Worm (Caenorhabditis elegans) whole organism, mixed stage, embryonic: ENCODE measurements around the gene F14D7.12.

Experiments used
- M03D4.4 ChIP-seq: sonication (generic microtip); optimal IDR thresholded peaks from 2 replicates; lab custom pipeline; 2017; ENCODE audit warnings: mild to moderate bottlenecking, missing genetic modification characterization, missing compliant biosample characterization
- blmp-1 ChIP-seq: fragments of 150-350 bp; optimal IDR thresholded peaks from 2 replicates; lab custom pipeline; 2014; ENCODE audit warnings: missing biosample characterization, missing genetic modification characterization
- ceh-39 ChIP-seq: fragments of 150-350 bp; optimal IDR thresholded peaks from 2 replicates; lab custom pipeline; 2014; ENCODE audit warnings: missing biosample characterization, missing genetic modification characterization
- ceh-43 ChIP-seq: fragments of 200-800 bp; sonication (Bioruptor generic); optimal IDR thresholded peaks from 2 replicates; lab custom pipeline; 2018; ENCODE audit warnings: mild to moderate bottlenecking, missing genetic modification characterization, moderate library complexity, missing compliant biosample characterization
- ceh-83 ChIP-seq: fragments of 200-800 bp; sonication (Bioruptor generic); optimal IDR thresholded peaks from 2 replicates; lab custom pipeline; 2018; ENCODE audit warnings: mild to moderate bottlenecking, missing genetic modification characterization, missing compliant biosample characterization
- cnd-1 ChIP-seq: fragments of 200-800 bp; sonication (Bioruptor generic); optimal IDR thresholded peaks from 2 replicates; lab custom pipeline; 2018; ENCODE audit warnings: mild to moderate bottlenecking, missing genetic modification characterization, missing compliant biosample characterization
- drap-1 ChIP-seq: fragments of 200-800 bp; sonication (Bioruptor generic); optimal IDR thresholded peaks from 3 replicates; lab custom pipeline; 2018; ENCODE audit warnings: mild to moderate bottlenecking, missing genetic modification characterization, missing compliant biosample characterization
- elt-1 ChIP-seq: sonication (generic microtip); optimal IDR thresholded peaks from 2 replicates; lab custom pipeline; 2017; ENCODE audit warnings: missing genetic modification characterization, mild to moderate bottlenecking, missing compliant biosample characterization, antibody characterized with exemption, moderate library complexity, borderline replicate concordance; ENCODE audit not compliant: insufficient read depth
- elt-3 ChIP-seq: fragments of 150-350 bp; optimal IDR thresholded peaks from 2 replicates; lab custom pipeline; 2014; ENCODE audit warnings: missing biosample characterization, missing genetic modification characterization
- flh-1 ChIP-seq: fragments of 200-800 bp; sonication (Bioruptor generic); optimal IDR thresholded peaks from 2 replicates; lab custom pipeline; 2018; ENCODE audit warnings: mild to moderate bottlenecking, missing genetic modification characterization, moderate library complexity, missing compliant biosample characterization
- ham-2 ChIP-seq: fragments of 200-800 bp; sonication (Bioruptor generic); optimal IDR thresholded peaks from 2 replicates; lab custom pipeline; 2018; ENCODE audit warnings: mild to moderate bottlenecking, missing genetic modification characterization, missing compliant biosample characterization
- lin-13 ChIP-seq: fragments of 150-350 bp; optimal IDR thresholded peaks from 2 replicates; lab custom pipeline; 2014; ENCODE audit warnings: missing biosample characterization, missing genetic modification characterization
- lin-32 ChIP-seq: fragments of 200-800 bp; sonication (Bioruptor generic); optimal IDR thresholded peaks from 2 replicates; lab custom pipeline; 2018; ENCODE audit warnings: mild to moderate bottlenecking, missing genetic modification characterization, missing compliant biosample characterization
- lsy-2 ChIP-seq: fragments of 150-350 bp; optimal IDR thresholded peaks from 2 replicates; lab custom pipeline; 2014; ENCODE audit warnings: missing biosample characterization, missing genetic modification characterization
- mep-1 ChIP-seq: fragments of 150-350 bp; optimal IDR thresholded peaks from 2 replicates; lab custom pipeline; 2017; ENCODE audit warnings: missing biosample characterization, missing genetic modification reagents, missing genetic modification characterization, inconsistent platforms
- mls-2 ChIP-seq: sonication (generic microtip); optimal IDR thresholded peaks from 2 replicates; lab custom pipeline; 2016; ENCODE audit warnings: mild to moderate bottlenecking, missing genetic modification characterization, moderate library complexity, missing compliant biosample characterization
- nhr-2 ChIP-seq: fragments of 150-350 bp; optimal IDR thresholded peaks from 2 replicates; lab custom pipeline; 2014; ENCODE audit warnings: missing biosample characterization, missing genetic modification characterization
- nhr-237 ChIP-seq: fragments of 150-350 bp; optimal IDR thresholded peaks from 2 replicates; lab custom pipeline; 2014; ENCODE audit warnings: missing biosample characterization, missing genetic modification characterization
- nhr-28 ChIP-seq: fragments of 150-350 bp; optimal IDR thresholded peaks from 2 replicates; lab custom pipeline; 2014; ENCODE audit warnings: missing biosample characterization, missing genetic modification characterization
- nhr-76 ChIP-seq: sonication (generic microtip); optimal IDR thresholded peaks from 2 replicates; lab custom pipeline; 2017; ENCODE audit warnings: missing biosample characterization, missing genetic modification characterization
- pha-4 ChIP-seq: fragments of 150-350 bp; optimal IDR thresholded peaks from 2 replicates; lab custom pipeline; 2018; ENCODE audit warnings: missing biosample characterization, missing genetic modification reagents, missing genetic modification characterization
- sem-2 ChIP-seq: fragments of 200-800 bp; sonication (Bioruptor generic); optimal IDR thresholded peaks from 2 replicates; lab custom pipeline; 2018; ENCODE audit warnings: mild to moderate bottlenecking, missing genetic modification characterization, missing compliant biosample characterization
- sptf-1 ChIP-seq: sonication (generic microtip); optimal IDR thresholded peaks from 2 replicates; lab custom pipeline; 2017; ENCODE audit warnings: mild to moderate bottlenecking, missing genetic modification characterization, moderate library complexity, missing compliant biosample characterization
- unc-120 ChIP-seq: sonication (generic microtip); optimal IDR thresholded peaks from 2 replicates; lab custom pipeline; 2017; ENCODE audit warnings: missing genetic modification characterization, missing compliant biosample characterization; ENCODE audit not compliant: poor library complexity, severe bottlenecking
- unc-39 ChIP-seq: fragments of 150-350 bp; optimal IDR thresholded peaks from 2 replicates; lab custom pipeline; 2014; ENCODE audit warnings: missing biosample characterization, missing genetic modification characterization
- zip-8 ChIP-seq: fragments of 150-350 bp; optimal IDR thresholded peaks from 2 replicates; lab custom pipeline; 2014; ENCODE audit warnings: missing biosample characterization, missing genetic modification characterization
- ztf-11 ChIP-seq: fragments of 150-350 bp; optimal IDR thresholded peaks from 2 replicates; lab custom pipeline; 2014; ENCODE audit warnings: missing biosample characterization, missing genetic modification characterization

Gene F14D7.12

DNA sequence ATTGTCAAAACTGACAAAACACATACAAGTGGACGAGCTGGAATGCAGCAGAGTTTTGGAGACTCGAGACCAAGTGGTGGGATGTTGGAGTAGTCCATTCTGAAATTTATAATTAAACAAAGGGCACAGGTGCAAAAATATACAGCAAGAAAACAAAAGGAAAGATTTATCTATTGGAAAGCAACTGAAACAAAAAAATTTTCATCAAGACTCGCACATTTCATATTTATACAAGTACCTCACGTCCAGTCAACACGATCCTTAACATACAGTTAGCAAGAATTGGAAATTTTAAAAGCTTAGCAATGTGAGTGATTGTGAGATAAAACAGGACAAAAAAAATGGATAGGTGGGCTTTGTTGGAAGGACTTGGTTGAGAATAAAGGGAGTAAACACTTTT lies 14.4 kb downstream of the F14D7.12 start, which contains the start of gene F47B8.1:
F47B8.1 (minus strand) TSS at position 101 of the 400 bp plus-strand sequence.
- no peak for TF ChIP-seq ceh-43 (GFP tag; lab: Kevin White, UChicago)
- no peak for TF ChIP-seq lsy-2 (tag; lab: Kevin White, UChicago)
- no peak for TF ChIP-seq mep-1 (tag; lab: Kevin White, UChicago)
- TF ChIP-seq drap-1 (GFP tag; lab: Kevin White, UChicago) = no peak

DNA sequence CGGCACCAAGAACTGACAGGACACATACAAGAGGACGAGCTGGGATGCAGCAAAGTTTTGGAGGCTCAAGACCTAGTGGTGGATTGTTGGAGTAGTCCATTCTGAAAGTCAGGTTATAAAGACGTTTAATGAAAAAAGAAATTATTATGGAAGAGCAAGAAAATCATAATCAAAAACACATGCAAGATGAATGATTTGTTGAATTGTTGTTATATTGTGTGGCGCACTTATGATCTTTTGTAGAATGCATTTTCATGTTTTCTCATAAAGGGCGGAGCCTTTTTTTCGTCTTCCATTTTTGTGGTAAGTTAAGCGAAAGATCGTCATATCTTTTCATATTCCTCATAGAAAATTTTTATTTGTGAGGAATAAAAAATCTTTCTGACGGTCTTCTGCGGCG lies 16.7 kb downstream of the F14D7.12 start, which contains the start of gene F47B8.2:
F47B8.2 (minus strand) TSS at position 101 of the 400 bp plus-strand sequence.
- TF ChIP-seq elt-1 (no peak), ham-2 (no peak), lin-13 (tag; lab: Kevin White, UChicago) (no peak), unc-39 (no peak), flh-1 (no peak), pha-4 (tag; lab: Kevin White, UChicago) (no peak), mls-2 (tag; lab: Kevin White, UChicago) (no peak), ceh-83 (GFP tag; lab: Kevin White, UChicago) (no peak), M03D4.4 (tag; lab: Kevin White, UChicago) (no peak), unc-120 (tag; lab: Kevin White, UChicago) (no peak), lsy-2 (tag; lab: Kevin White, UChicago) (no peak)

DNA sequence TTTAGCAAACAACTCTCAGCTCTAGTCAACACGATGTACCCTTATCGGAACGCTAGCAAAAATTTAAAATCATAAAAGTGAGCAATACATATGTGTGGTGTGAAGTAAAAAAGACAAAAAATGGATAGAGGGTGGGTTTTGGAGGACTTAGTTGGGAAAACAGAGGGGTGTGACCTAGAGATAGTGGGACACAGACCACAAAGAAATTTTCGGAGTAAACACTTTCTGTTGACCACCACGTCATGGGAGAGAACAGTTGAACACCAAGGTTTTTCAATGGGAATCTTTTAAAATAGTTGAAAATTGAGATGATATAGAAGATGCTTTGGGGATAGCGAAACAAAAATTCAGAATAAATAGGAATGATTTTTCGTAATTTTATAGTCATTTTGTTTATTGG lies 17.4 kb downstream of the F14D7.12 start:
- TF ChIP-seq lin-32 (GFP tag; lab: Kevin White, UChicago) (no peak), elt-3 (no peak), lsy-2 (tag; lab: Kevin White, UChicago) (no peak), mep-1 (tag; lab: Kevin White, UChicago) (no peak), ztf-11 (tag; lab: Kevin White, UChicago) (no peak), cnd-1 (no peak), sem-2 (GFP tag; lab: Kevin White, UChicago) (no peak), drap-1 (GFP tag; lab: Kevin White, UChicago) (no peak), mls-2 (tag; lab: Kevin White, UChicago) (no peak), nhr-2 (tag; lab: Kevin White, UChicago) (no peak)

DNA sequence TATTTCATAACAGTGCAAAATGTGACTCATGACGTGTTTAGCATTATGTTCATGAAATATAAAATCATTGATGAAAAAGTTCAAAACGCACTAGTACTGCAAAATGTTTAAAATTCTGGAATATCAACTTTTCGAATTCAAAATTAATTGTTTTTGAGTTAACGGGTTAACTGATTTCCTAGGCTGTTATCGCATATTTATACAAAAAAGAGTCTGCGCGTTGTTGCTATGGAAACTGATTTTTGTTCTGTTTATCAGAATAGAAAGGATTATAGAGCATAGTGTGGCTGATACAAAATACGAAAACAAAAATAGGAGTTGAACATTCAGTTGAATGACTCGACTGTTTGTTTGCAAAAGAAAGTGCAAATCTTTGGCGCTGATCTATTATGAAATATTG lies 17.8 kb downstream of the F14D7.12 start:
- no peak for TF ChIP-seq mls-2 (tag; lab: Kevin White, UChicago)

ce11 chrV:14319101-14319781 lies 19.4 kb downstream of the F14D7.12 start, which contains the start of gene F47B8.13:
F47B8.13 (minus strand) TSS chrV:14319731.
- TF ChIP-seq M03D4.4 (tag; lab: Kevin White, UChicago) = no peak
- TF ChIP-seq mep-1 (tag; lab: Kevin White, UChicago) = no peak
- no peak for TF ChIP-seq zip-8 (tag; lab: Kevin White, UChicago)
- no peak for TF ChIP-seq nhr-28 (tag; lab: Kevin White, UChicago)
- TF ChIP-seq lin-32 (GFP tag; lab: Kevin White, UChicago) = no peak
- TF ChIP-seq, all 35 proteins: peak for 0

- TF ChIP-seq sem-2 (GFP tag; lab: Kevin White, UChicago) (no peak), nhr-76 (tag; lab: Kevin White, UChicago) (no peak), elt-1 (no peak), nhr-28 (tag; lab: Kevin White, UChicago) (no peak), ceh-43 (GFP tag; lab: Kevin White, UChicago) (no peak), nhr-237 (tag; lab: Kevin White, UChicago) (no peak), blmp-1 (tag; lab: Kevin White, UChicago) (no peak), sptf-1 (tag; lab: Kevin White, UChicago) (no peak), ceh-39 (no peak), elt-3 (no peak)
These were observed 20.4 kb downstream of the F14D7.12 start, which contains the start of gene F47B8.14 for ce11 chrV:14320246-14320645. F47B8.14 (plus strand) TSS chrV:14320546.
